Fruit fly (Drosophila melanogaster): Measurements from ENCODE around the gene IntS2.

Gene IntS2

dm6 chrX:17640837-17641236 lies 15.8 kb downstream of the IntS2 start:
- TF ChIP-seq CG14711 (tag; optimal IDR thresholded peaks at IDR 0.05) = no peak
- no peak for TF ChIP-seq bab1 (GFP tag; optimal IDR thresholded peaks at IDR 0.05)
- TF ChIP-seq CG33017 (tag; optimal IDR thresholded peaks at IDR 0.05) = no peak
- no peak for TF ChIP-seq cic (GFP tag; optimal IDR thresholded peaks at IDR 0.05)
- no peak for TF ChIP-seq cnc (optimal IDR thresholded peaks at IDR 0.05)
- TF ChIP-seq pad (GFP tag; optimal IDR thresholded peaks at IDR 0.05) = no peak
- TF ChIP-seq ovo (GFP tag; optimal IDR thresholded peaks at IDR 0.05) = no peak

dm6 chrX:17636001-17636400 lies 20.6 kb downstream of the IntS2 start, which contains the start of the genes CG8289 and CG5800:
CG8289 (minus strand) TSS chrX:17636044.
CG5800 (plus strand) TSS chrX:17636281.
- peak; percentile 93 for TF ChIP-seq Mnt (GFP tag; optimal IDR thresholded peaks at IDR 0.05)
- no peak for TF ChIP-seq cic (GFP tag; optimal IDR thresholded peaks at IDR 0.05)
- TF ChIP-seq CG33017 (tag; optimal IDR thresholded peaks at IDR 0.05) = peak; percentile 45
- peak; percentile 62 for TF ChIP-seq bab1 (GFP tag; optimal IDR thresholded peaks at IDR 0.05)
- no peak for TF ChIP-seq ovo (GFP tag; optimal IDR thresholded peaks at IDR 0.05)
- TF ChIP-seq CG7101 (tag; optimal IDR thresholded peaks at IDR 0.05) = peak; percentile 39
- TF ChIP-seq CG14711 (tag; optimal IDR thresholded peaks at IDR 0.05) = peak; percentile 57
- TF ChIP-seq tj (GFP tag; optimal IDR thresholded peaks at IDR 0.05) = peak; percentile 23
- TF ChIP-seq Hr96 (GFP tag; optimal IDR thresholded peaks at IDR 0.05) = no peak
- no peak for TF ChIP-seq kay (GFP tag; ENCODE audit: borderline replicate concordance)
- TF ChIP-seq CG1620 (GFP tag; optimal IDR thresholded peaks at IDR 0.05) = no peak
- no peak for TF ChIP-seq cnc (optimal IDR thresholded peaks at IDR 0.05)
- no peak for TF ChIP-seq toe (GFP tag; optimal IDR thresholded peaks at IDR 0.05)
- no peak for TF ChIP-seq CG12768 (GFP tag; optimal IDR thresholded peaks at IDR 0.05)
- no peak for TF ChIP-seq Clk (GFP tag; optimal IDR thresholded peaks at IDR 0.05)
- peak; percentile 6 for TF ChIP-seq CG11617 (GFP tag; optimal IDR thresholded peaks at IDR 0.05)
- no peak for TF ChIP-seq CG5204 (GFP tag; optimal IDR thresholded peaks at IDR 0.05)
- no peak for TF ChIP-seq CG7045 (GFP tag; optimal IDR thresholded peaks at IDR 0.05)
- no peak for TF ChIP-seq Crg-1 (GFP tag; optimal IDR thresholded peaks at IDR 0.05)
- TF ChIP-seq pad (GFP tag; optimal IDR thresholded peaks at IDR 0.05) = no peak

- no peak for TF ChIP-seq cnc (optimal IDR thresholded peaks at IDR 0.05)
- peak; percentile 19 for TF ChIP-seq CG7045 (GFP tag; optimal IDR thresholded peaks at IDR 0.05)
- TF ChIP-seq toe (GFP tag; optimal IDR thresholded peaks at IDR 0.05) = no peak
- TF ChIP-seq bab1 (GFP tag; optimal IDR thresholded peaks at IDR 0.05) = peak; percentile 92
- TF ChIP-seq CG12768 (GFP tag; optimal IDR thresholded peaks at IDR 0.05) = peak; percentile 56
- peak; percentile 91 for TF ChIP-seq CG1620 (GFP tag; optimal IDR thresholded peaks at IDR 0.05)
- TF ChIP-seq cic (GFP tag; optimal IDR thresholded peaks at IDR 0.05) = peak; percentile 10
- peak; percentile 41 for TF ChIP-seq Clk (GFP tag; optimal IDR thresholded peaks at IDR 0.05)
- peak; percentile 81 for TF ChIP-seq Crg-1 (GFP tag; optimal IDR thresholded peaks at IDR 0.05)
- TF ChIP-seq ovo (GFP tag; optimal IDR thresholded peaks at IDR 0.05) = peak; percentile 70
- peak; percentile 58 for TF ChIP-seq tj (GFP tag; optimal IDR thresholded peaks at IDR 0.05)
- TF ChIP-seq CG33017 (tag; optimal IDR thresholded peaks at IDR 0.05) = peak; percentile 74
- no peak for TF ChIP-seq CG5204 (GFP tag; optimal IDR thresholded peaks at IDR 0.05)
- TF ChIP-seq kay (GFP tag; ENCODE audit: borderline replicate concordance) = no peak
- TF ChIP-seq CG11617 (GFP tag; optimal IDR thresholded peaks at IDR 0.05) = peak; percentile 84
- peak; percentile 86 for TF ChIP-seq Mnt (GFP tag; optimal IDR thresholded peaks at IDR 0.05)
- peak; percentile 88 for TF ChIP-seq CG7101 (tag; optimal IDR thresholded peaks at IDR 0.05)
- no peak for TF ChIP-seq Hr96 (GFP tag; optimal IDR thresholded peaks at IDR 0.05)
- TF ChIP-seq pad (GFP tag; optimal IDR thresholded peaks at IDR 0.05) = peak; percentile 61
- peak; percentile 81 for TF ChIP-seq CG14711 (tag; optimal IDR thresholded peaks at IDR 0.05)
Observed at dm6 chrX:17631996-17632612, 24.5 kb downstream of the IntS2 start, which contains the start of the genes corolla and ND-24. corolla (minus strand) TSS chrX:17632047. ND-24 (plus strand) TSS chrX:17632089.

- TF ChIP-seq CG33017 (tag; optimal IDR thresholded peaks at IDR 0.05) (no peak), cic (GFP tag; optimal IDR thresholded peaks at IDR 0.05) (no peak), Hr96 (GFP tag; optimal IDR thresholded peaks at IDR 0.05) (no peak), kay (GFP tag; ENCODE audit: borderline replicate concordance) (no peak), tj (GFP tag; optimal IDR thresholded peaks at IDR 0.05) (no peak), Crg-1 (GFP tag; optimal IDR thresholded peaks at IDR 0.05) (no peak), Mnt (GFP tag; optimal IDR thresholded peaks at IDR 0.05) (peak; percentile 10), bab1 (GFP tag; optimal IDR thresholded peaks at IDR 0.05) (peak; percentile 9), Clk (GFP tag; optimal IDR thresholded peaks at IDR 0.05) (no peak)
Observed at dm6 chrX:17629317-17629716, 27.3 kb downstream of the IntS2 start, which contains the start of gene CG8326. CG8326 (minus strand) TSS chrX:17629492.

dm6 chrX:17627090-17627992 lies 29.3 kb downstream of the IntS2 start, which contains the start of gene stas:
stas (minus strand) TSS chrX:17627895.
- TF ChIP-seq cnc (optimal IDR thresholded peaks at IDR 0.05) = no peak
- TF ChIP-seq Crg-1 (GFP tag; optimal IDR thresholded peaks at IDR 0.05) = peak; percentile 31
- TF ChIP-seq CG14711 (tag; optimal IDR thresholded peaks at IDR 0.05) = no peak
- TF ChIP-seq pad (GFP tag; optimal IDR thresholded peaks at IDR 0.05) = no peak
- no peak for TF ChIP-seq kay (GFP tag; ENCODE audit: borderline replicate concordance)
- TF ChIP-seq ovo (GFP tag; optimal IDR thresholded peaks at IDR 0.05) = peak; percentile 48
- TF ChIP-seq Mnt (GFP tag; optimal IDR thresholded peaks at IDR 0.05) = peak; percentile 81
- TF ChIP-seq CG7101 (tag; optimal IDR thresholded peaks at IDR 0.05) = peak; percentile 33
- no peak for TF ChIP-seq CG11617 (GFP tag; optimal IDR thresholded peaks at IDR 0.05)
- TF ChIP-seq CG1620 (GFP tag; optimal IDR thresholded peaks at IDR 0.05) = peak; percentile 46
- TF ChIP-seq tj (GFP tag; optimal IDR thresholded peaks at IDR 0.05) = peak; percentile 79
- peak; percentile 7 for TF ChIP-seq CG12768 (GFP tag; optimal IDR thresholded peaks at IDR 0.05)
- TF ChIP-seq CG33017 (tag; optimal IDR thresholded peaks at IDR 0.05) = peak; percentile 21
- peak; percentile 67 for TF ChIP-seq bab1 (GFP tag; optimal IDR thresholded peaks at IDR 0.05)
- TF ChIP-seq cic (GFP tag; optimal IDR thresholded peaks at IDR 0.05) = no peak
